Worm (Caenorhabditis elegans): ENCODE measurements around the gene clec-126.
"Not testable (repeated sequence)": the region's sequence is repeated elsewhere in the genome, so short reads cannot be mapped to it uniquely, and the experiment has no call there.

Gene clec-126

ce11 chrII:3482231-3482630, 37.1 kb upstream of the clec-126 start, which contains the start of gene smu-2 (continued):
- TF ChIP-seq C08G9.2 (tag; optimal IDR thresholded peaks at IDR 0.05): peak; percentile 91
- peak; percentile 31 for TF ChIP-seq fax-1 (tag; optimal IDR thresholded peaks at IDR 0.05)
- TF ChIP-seq ceh-45 (GFP tag; IDR thresholded peaks at IDR 0.05): peak; percentile 50; the same call in 1 of the 2 replicates
- no peak for TF ChIP-seq ama-1 (optimal IDR thresholded peaks at IDR 0.05)
- TF ChIP-seq ceh-6 (GFP tag; optimal IDR thresholded peaks at IDR 0.05): no peak
- TF ChIP-seq ceh-34 (tag; optimal IDR thresholded peaks at IDR 0.05): peak; percentile 46
- peak; percentile 82 for TF ChIP-seq ceh-14 (tag; optimal IDR thresholded peaks at IDR 0.05)
- no peak for TF ChIP-seq npax-4 (tag; optimal IDR thresholded peaks at IDR 0.05)
- TF ChIP-seq hlh-8 (tag; optimal IDR thresholded peaks at IDR 0.05): peak; percentile 42
- TF ChIP-seq C38D4.7 (GFP tag; optimal IDR thresholded peaks at IDR 0.05): no peak
- no peak for TF ChIP-seq nhr-232 (tag; optimal IDR thresholded peaks at IDR 0.05)
- TF ChIP-seq hlh-15 (tag; optimal IDR thresholded peaks at IDR 0.05): peak; percentile 34

- not testable (repeated sequence) for TF ChIP-seq nhr-11, ceh-30, nfya-1 (tag; optimal IDR thresholded peaks at IDR 0.05)
Observed at ce11 chrII:3490797-3491196, 28.5 kb upstream of the clec-126 start, which contains the start of gene fbxb-112. TSS of gene fbxb-112 (plus strand) at chrII:3491097.

ce11 chrII:3499386-3499785, 19.9 kb upstream of the clec-126 start, which contains the start of gene Y49F6B.9:
TSS of gene Y49F6B.9 (minus strand) at chrII:3499387.
- TF ChIP-seq elt-2 (tag; optimal IDR thresholded peaks at IDR 0.05) (peak; percentile 35), ceh-45 (GFP tag; IDR thresholded peaks at IDR 0.05) (no peak)

ce11 chrII:3500373-3500772, 18.9 kb upstream of the clec-126 start:
- TF ChIP-seq pha-4 (tag; optimal IDR thresholded peaks at IDR 0.05) (no peak), C08G9.2 (tag; optimal IDR thresholded peaks at IDR 0.05) (peak; percentile 14)

ce11 chrII:3502011-3502410, 17.3 kb upstream of the clec-126 start:
- TF ChIP-seq eyg-1 (tag; optimal IDR thresholded peaks at IDR 0.05): no peak
- 0 out of 2 replicates have a peak, but pooled peaks have one; percentile 6 for TF ChIP-seq ceh-45 (GFP tag; IDR thresholded peaks at IDR 0.05)
- TF ChIP-seq C38D4.7 (GFP tag; optimal IDR thresholded peaks at IDR 0.05): no peak
- no peak for TF ChIP-seq ceh-19 (GFP tag; optimal IDR thresholded peaks at IDR 0.05)
- TF ChIP-seq hlh-8 (tag; optimal IDR thresholded peaks at IDR 0.05): no peak

ce11 chrII:3502520-3503323, 16.6 kb upstream of the clec-126 start, which contains the start of the genes col-71 and Y49F6B.2:
TSS of gene col-71 (minus strand) at chrII:3502570.
TSS of gene Y49F6B.2 (plus strand) at chrII:3502968.
- peak; percentile 53 for TF ChIP-seq ceh-30 (tag; optimal IDR thresholded peaks at IDR 0.05)
- peak; percentile 60 for TF ChIP-seq hlh-8 (tag; optimal IDR thresholded peaks at IDR 0.05)
- peak; percentile 89 for TF ChIP-seq ceh-14 (tag; optimal IDR thresholded peaks at IDR 0.05)
- TF ChIP-seq ref-2 (tag; optimal IDR thresholded peaks at IDR 0.05): peak; percentile 76
- TF ChIP-seq ama-1 (optimal IDR thresholded peaks at IDR 0.05): no peak
- no peak for TF ChIP-seq ceh-9 (tag; optimal IDR thresholded peaks at IDR 0.05)
- no peak for TF ChIP-seq nhr-232 (tag; optimal IDR thresholded peaks at IDR 0.05)
- TF ChIP-seq ceh-34 (tag; optimal IDR thresholded peaks at IDR 0.05): peak; percentile 24
- TF ChIP-seq elt-2 (tag; optimal IDR thresholded peaks at IDR 0.05): peak; percentile 67
- peak; percentile 1 for TF ChIP-seq hlh-15 (tag; optimal IDR thresholded peaks at IDR 0.05)
- TF ChIP-seq unc-3 (GFP tag; conservative IDR thresholded peaks at IDR 0.05): no peak
- TF ChIP-seq unc-3 (tag; optimal IDR thresholded peaks at IDR 0.05): peak; percentile 31
- TF ChIP-seq F13H6.1 (tag; optimal IDR thresholded peaks at IDR 0.05): peak; percentile 51
- peak; percentile 73 for TF ChIP-seq rnt-1 (tag; optimal IDR thresholded peaks at IDR 0.05)
- TF ChIP-seq ceh-22 (tag; optimal IDR thresholded peaks at IDR 0.05): no peak
- TF ChIP-seq pha-4 (tag; optimal IDR thresholded peaks at IDR 0.05): no peak
- no peak for TF ChIP-seq fkh-10 (GFP tag; optimal IDR thresholded peaks at IDR 0.05)
- TF ChIP-seq gmeb-2 (tag; optimal IDR thresholded peaks at IDR 0.05): peak; percentile 30
- no peak for TF ChIP-seq dve-1 (tag; optimal IDR thresholded peaks at IDR 0.05)
- peak; percentile 49 for TF ChIP-seq ttx-3 (tag; optimal IDR thresholded peaks at IDR 0.05)
- peak; percentile 32 for TF ChIP-seq nfya-1 (tag; optimal IDR thresholded peaks at IDR 0.05)
- no peak for TF ChIP-seq unc-55 (GFP tag; optimal IDR thresholded peaks at IDR 0.05)
- peak; percentile 86 for TF ChIP-seq mec-3 (tag; optimal IDR thresholded peaks at IDR 0.05; ENCODE audit: borderline replicate concordance)
- no peak for TF ChIP-seq ceh-19 (GFP tag; optimal IDR thresholded peaks at IDR 0.05)
- no peak for TF ChIP-seq sox-4 (tag; optimal IDR thresholded peaks at IDR 0.05)
- peak; percentile 55 for TF ChIP-seq ceh-18 (tag; optimal IDR thresholded peaks at IDR 0.05)
- peak; percentile 63 for TF ChIP-seq lim-6 (tag; optimal IDR thresholded peaks at IDR 0.05)
- no peak for TF ChIP-seq syd-9 (tag; optimal IDR thresholded peaks at IDR 0.05)
- peak; percentile 83 for TF ChIP-seq tbx-2 (tag; optimal IDR thresholded peaks at IDR 0.05)
- peak; percentile 86 for TF ChIP-seq ceh-2 (tag; optimal IDR thresholded peaks at IDR 0.05)
- TF ChIP-seq ahr-1 (tag; optimal IDR thresholded peaks at IDR 0.05): peak; percentile 58
